Fruit fly (Drosophila melanogaster): Measurements from ENCODE around the gene CG14971.

DNA sequence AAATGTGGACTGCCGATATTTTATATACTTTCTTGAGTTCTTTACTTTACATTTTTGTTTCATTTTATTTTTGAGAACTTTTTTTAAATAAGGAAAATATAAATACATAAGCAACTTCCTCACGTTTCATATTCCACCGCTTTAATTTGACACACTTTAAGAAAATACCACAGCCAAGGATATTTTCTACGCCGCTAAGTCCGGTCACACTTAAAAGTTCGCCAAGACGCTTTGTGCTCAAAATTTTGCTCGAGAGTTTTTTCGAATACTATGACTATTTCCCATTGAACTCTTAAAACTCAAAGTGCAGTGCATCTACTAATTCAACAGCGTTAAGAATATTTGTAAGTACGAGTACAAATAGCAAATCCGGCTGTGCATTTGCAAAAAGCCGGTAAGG is 10.0 kb downstream of the CG14971 start, which contains the start of the genes CG46463 and armi:
- TF ChIP-seq Myc (optimal IDR thresholded peaks at IDR 0.05), result no peak
- no peak for TF ChIP-seq ttk (optimal IDR thresholded peaks at IDR 0.05)
- TF ChIP-seq psq (optimal IDR thresholded peaks at IDR 0.05), result no peak
- no peak for TF ChIP-seq Sin3A (optimal IDR thresholded peaks at IDR 0.05)

Measured in Kc167 (cell line).